Fruit fly (Drosophila melanogaster) whole organism, prepupa: ENCODE measurements around the gene CG43915.
A peak's percentile ranks its signal among the peaks of the same experiment; 100 is the strongest.

Experiments used
- CG10631 ChIP-seq: fragments of 200-800 bp; sonication (Bioruptor generic); optimal IDR thresholded peaks from 2 replicates; lab custom pipeline; 2016; ENCODE audit warnings: missing biosample characterization, missing genetic modification characterization
- CG10669 ChIP-seq: fragments of 200-800 bp; sonication (Bioruptor generic); optimal IDR thresholded peaks from 3 replicates; lab custom pipeline; 2018; ENCODE audit warnings: missing biosample characterization, mild to moderate bottlenecking, missing genetic modification characterization, moderate library complexity
- CG11294 ChIP-seq: fragments of 200-800 bp; sonication (Bioruptor generic); IDR thresholded peaks from 2 replicates; pipeline ENCODE4 v1.3.6; 2022; ENCODE audit warnings: missing biosample characterization, missing genetic modification characterization
- CG11762 ChIP-seq: fragments of 200-800 bp; sonication (Bioruptor generic); optimal IDR thresholded peaks from 3 replicates; lab custom pipeline; 2016; ENCODE audit warnings: missing biosample characterization, missing genetic modification characterization; ENCODE audit not compliant: insufficient read depth
- CG11902 ChIP-seq: fragments of 200-800 bp; sonication (Bioruptor generic); optimal IDR thresholded peaks from 3 replicates; lab custom pipeline; 2016; ENCODE audit warnings: missing biosample characterization, missing genetic modification characterization
- CG15336 ChIP-seq: fragments of 200-800 bp; sonication (Bioruptor generic); IDR thresholded peaks from 2 replicates; pipeline ENCODE4 v1.3.6; 2022; ENCODE audit warnings: missing biosample characterization, missing genetic modification characterization
- CG1621 ChIP-seq: fragments of 200-800 bp; sonication (Bioruptor generic); optimal IDR thresholded peaks from 3 replicates; lab custom pipeline; 2018; ENCODE audit warnings: missing biosample characterization, mild to moderate bottlenecking, missing genetic modification characterization
- CG16779 ChIP-seq: fragments of 200-800 bp; sonication (Bioruptor generic); optimal IDR thresholded peaks from 3 replicates; lab custom pipeline; 2017; ENCODE audit warnings: missing biosample characterization, mild to moderate bottlenecking, missing genetic modification characterization
- CG3032 ChIP-seq: fragments of 200-800 bp; optimal IDR thresholded peaks from 2 replicates; lab custom pipeline; 2019; ENCODE audit warnings: missing biosample characterization, mild to moderate bottlenecking, missing genetic modification characterization, moderate library complexity
- CG31627 ChIP-seq: fragments of 200-800 bp; sonication (Bioruptor generic); optimal IDR thresholded peaks from 3 replicates; lab custom pipeline; 2016; ENCODE audit warnings: missing biosample characterization, missing genetic modification characterization
- CG32006 ChIP-seq: fragments of 200-800 bp; sonication (Bioruptor generic); optimal IDR thresholded peaks from 3 replicates; lab custom pipeline; 2017; ENCODE audit warnings: missing biosample characterization, mild to moderate bottlenecking, missing genetic modification characterization
- CG3919 ChIP-seq: fragments of 200-800 bp; sonication (Bioruptor generic); optimal IDR thresholded peaks from 3 replicates; lab custom pipeline; 2016; ENCODE audit warnings: missing biosample characterization, missing genetic modification characterization
- CG4318 ChIP-seq: fragments of 200-800 bp; sonication (Bioruptor generic); optimal IDR thresholded peaks from 3 replicates; lab custom pipeline; 2017; ENCODE audit warnings: missing biosample characterization, mild to moderate bottlenecking, missing genetic modification characterization
- CG6163 ChIP-seq: fragments of 200-800 bp; sonication (Bioruptor generic); IDR thresholded peaks from 3 replicates; pipeline ENCODE4 v1.3.6; 2022; ENCODE audit warnings: missing biosample characterization, missing genetic modification characterization
- CG6276 ChIP-seq: fragments of 200-800 bp; sonication (Bioruptor generic); optimal IDR thresholded peaks from 2 replicates; lab custom pipeline; 2017; ENCODE audit warnings: missing biosample characterization, mild to moderate bottlenecking, missing genetic modification characterization
- CG6792 ChIP-seq: fragments of 200-800 bp; sonication (Bioruptor generic); optimal IDR thresholded peaks from 3 replicates; lab custom pipeline; 2016; ENCODE audit warnings: missing biosample characterization, missing genetic modification characterization
- CG6808 ChIP-seq: fragments of 200-800 bp; sonication (Bioruptor generic); optimal IDR thresholded peaks from 3 replicates; lab custom pipeline; 2017; ENCODE audit warnings: missing biosample characterization, missing genetic modification characterization, mild to moderate bottlenecking, moderate library complexity, missing genetic modification reagents
- CG7368 ChIP-seq: fragments of 200-800 bp; sonication (Bioruptor generic); optimal IDR thresholded peaks from 3 replicates; lab custom pipeline; 2016; ENCODE audit warnings: missing biosample characterization, missing genetic modification characterization
- CG8119 ChIP-seq: fragments of 200-800 bp; sonication (Bioruptor generic); IDR thresholded peaks from 3 replicates; pipeline ENCODE4 v1.3.6; 2022; ENCODE audit warnings: missing biosample characterization, missing genetic modification characterization
- CG8319 ChIP-seq: fragments of 200-800 bp; sonication (Bioruptor generic); optimal IDR thresholded peaks from 3 replicates; lab custom pipeline; 2016; ENCODE audit warnings: missing biosample characterization, missing genetic modification characterization
- Eip75B ChIP-seq: fragments of 200-800 bp; sonication (Bioruptor generic); optimal IDR thresholded peaks from 3 replicates; lab custom pipeline; 2016; ENCODE audit warnings: missing biosample characterization, missing genetic modification characterization
- Eip78C ChIP-seq: fragments of 200-800 bp; sonication (Bioruptor generic); peaks from one replicate; lab custom pipeline; 2016; ENCODE audit warnings: missing biosample characterization, missing genetic modification characterization
- Eip93F ChIP-seq: fragments of 200-800 bp; sonication (Bioruptor generic); optimal IDR thresholded peaks from 2 replicates; lab custom pipeline; 2016; ENCODE audit warnings: missing biosample characterization, mild to moderate bottlenecking, missing genetic modification characterization
- Ets21C ChIP-seq: fragments of 200-800 bp; sonication (Bioruptor generic); optimal IDR thresholded peaks from 3 replicates; lab custom pipeline; 2016; ENCODE audit warnings: missing biosample characterization, missing genetic modification characterization
- Ets96B ChIP-seq: fragments of 200-800 bp; optimal IDR thresholded peaks from 2 replicates; lab custom pipeline; 2019; ENCODE audit warnings: missing biosample characterization, mild to moderate bottlenecking, missing genetic modification characterization, moderate library complexity
- Gug ChIP-seq: fragments of 200-800 bp; sonication (Bioruptor generic); IDR thresholded peaks from 2 replicates; pipeline ENCODE4 v1.3.6; 2022; ENCODE audit warnings: missing biosample characterization, missing genetic modification characterization
- Hr38 ChIP-seq: sonication (Bioruptor generic); optimal IDR thresholded peaks from 2 replicates; lab custom pipeline; 2016; ENCODE audit warnings: missing biosample characterization, missing genetic modification characterization
- Hr39 ChIP-seq: fragments of 200-800 bp; sonication (Bioruptor generic); optimal IDR thresholded peaks from 2 replicates; lab custom pipeline; 2016; ENCODE audit warnings: missing biosample characterization, missing genetic modification characterization
- Lpt ChIP-seq: fragments of 200-800 bp; sonication (Bioruptor generic); optimal IDR thresholded peaks from 3 replicates; lab custom pipeline; 2016; ENCODE audit warnings: missing biosample characterization, missing genetic modification characterization
- Met ChIP-seq: fragments of 200-800 bp; sonication (Bioruptor generic); optimal IDR thresholded peaks from 3 replicates; lab custom pipeline; 2016; ENCODE audit warnings: missing biosample characterization, missing genetic modification characterization
- OdsH ChIP-seq: fragments of 200-800 bp; sonication (Bioruptor generic); optimal IDR thresholded peaks from 3 replicates; lab custom pipeline; 2016; ENCODE audit warnings: missing biosample characterization, missing genetic modification characterization
- Smox ChIP-seq: fragments of 200-800 bp; sonication (Bioruptor generic); optimal IDR thresholded peaks from 3 replicates; lab custom pipeline; 2016; ENCODE audit warnings: missing biosample characterization, missing genetic modification characterization
- Sox102F ChIP-seq: fragments of 200-800 bp; sonication (Bioruptor generic); optimal IDR thresholded peaks from 2 replicates; lab custom pipeline; 2016; ENCODE audit warnings: missing biosample characterization, mild to moderate bottlenecking, missing genetic modification characterization
- achi ChIP-seq: fragments of 200-800 bp; sonication (Bioruptor generic); optimal IDR thresholded peaks from 3 replicates; lab custom pipeline; 2016; ENCODE audit warnings: missing biosample characterization, missing genetic modification characterization
- cyc ChIP-seq: fragments of 200-800 bp; sonication (Bioruptor generic); optimal IDR thresholded peaks from 3 replicates; lab custom pipeline; 2016; ENCODE audit warnings: missing biosample characterization, missing genetic modification characterization
- dac ChIP-seq: fragments of 200-800 bp; sonication (Bioruptor generic); optimal IDR thresholded peaks from 2 replicates; lab custom pipeline; 2017; ENCODE audit warnings: missing biosample characterization, mild to moderate bottlenecking, missing genetic modification characterization
- dsx ChIP-seq: fragments of 200-800 bp; optimal IDR thresholded peaks from 3 replicates; lab custom pipeline; 2019; ENCODE audit warnings: missing biosample characterization, mild to moderate bottlenecking, missing genetic modification characterization, moderate library complexity; ENCODE audit not compliant: poor library complexity, severe bottlenecking
- eg ChIP-seq: fragments of 200-800 bp; sonication (Bioruptor generic); IDR thresholded peaks from 3 replicates; pipeline ENCODE4 v1.3.6; 2022; ENCODE audit warnings: missing biosample characterization, missing genetic modification characterization
- esn ChIP-seq: fragments of 200-800 bp; sonication (Bioruptor generic); optimal IDR thresholded peaks from 2 replicates; lab custom pipeline; 2016; ENCODE audit warnings: missing biosample characterization, mild to moderate bottlenecking, missing genetic modification characterization, moderate library complexity
- fd59A ChIP-seq: fragments of 200-800 bp; sonication (Bioruptor generic); optimal IDR thresholded peaks from 2 replicates; lab custom pipeline; 2017; ENCODE audit warnings: missing biosample characterization, mild to moderate bottlenecking, missing genetic modification characterization, missing genetic modification reagents
- fd85E ChIP-seq: fragments of 200-800 bp; sonication (Bioruptor generic); optimal IDR thresholded peaks from 3 replicates; lab custom pipeline; 2016; ENCODE audit warnings: missing biosample characterization, missing genetic modification characterization
- net ChIP-seq: fragments of 200-800 bp; sonication (Bioruptor generic); optimal IDR thresholded peaks from 3 replicates; lab custom pipeline; 2016; ENCODE audit warnings: missing biosample characterization, missing genetic modification characterization
- pdm3 ChIP-seq: fragments of 200-800 bp; sonication (Bioruptor generic); optimal IDR thresholded peaks from 3 replicates; lab custom pipeline; 2016; ENCODE audit warnings: missing biosample characterization, missing genetic modification characterization
- salr ChIP-seq, 2 experiments: fragments of 200-800 bp; sonication (Bioruptor generic); optimal IDR thresholded peaks; 3 replicates each; lab custom pipeline; 2016 to 2018; ENCODE audit warnings: missing biosample characterization in 2 of 2, missing genetic modification characterization in 2 of 2, mild to moderate bottlenecking in 1 of 2
- ss ChIP-seq, 2 experiments: fragments of 200-800 bp; sonication (Bioruptor generic); optimal IDR thresholded peaks; 2 replicates in 1 of 2; 3 replicates in 1 of 2; lab custom pipeline; 2017 to 2018; ENCODE audit warnings: mild to moderate bottlenecking in 2 of 2, missing biosample characterization in 2 of 2, missing genetic modification characterization in 2 of 2, moderate library complexity in 1 of 2
- topi ChIP-seq: fragments of 200-800 bp; sonication (Bioruptor generic); optimal IDR thresholded peaks from 3 replicates; lab custom pipeline; 2016; ENCODE audit warnings: missing biosample characterization, missing genetic modification characterization
- vri ChIP-seq: fragments of 200-800 bp; sonication (Bioruptor generic); optimal IDR thresholded peaks from 3 replicates; lab custom pipeline; 2016; ENCODE audit warnings: missing biosample characterization, mild to moderate bottlenecking, missing genetic modification characterization

Gene CG43915

dm6 chr3L:4014349-4014748 lies 41.6 kb downstream of the CG43915 start (continued):
- TF ChIP-seq CG8119 (GFP tag; lab: Robert Waterston, UW) = 0 out of 3 replicates have a peak, but pooled peaks have one; percentile 29
- TF ChIP-seq CG6276 (GFP tag; lab: Kevin White, UChicago) = peak; percentile 6
- TF ChIP-seq CG31627 (GFP tag; lab: Kevin White, UChicago) = no peak
- peak; percentile 13 for TF ChIP-seq achi (GFP tag; lab: Kevin White, UChicago)
- TF ChIP-seq Lpt (GFP tag; lab: Kevin White, UChicago) = no peak
- TF ChIP-seq CG6808 (GFP tag; lab: Kevin White, UChicago) = no peak
- peak; percentile 3 for TF ChIP-seq pdm3 (GFP tag; lab: Kevin White, UChicago)
- TF ChIP-seq CG6792 (GFP tag; lab: Kevin White, UChicago) = no peak
- peak; percentile 2 for TF ChIP-seq cyc (GFP tag; lab: Kevin White, UChicago)
- TF ChIP-seq Ets96B (tag; lab: Kevin White, UChicago) = peak; percentile 33
- no peak for TF ChIP-seq fd59A (GFP tag; lab: Kevin White, UChicago)
- no peak for TF ChIP-seq esn (GFP tag; lab: Kevin White, UChicago)
- TF ChIP-seq dsx (GFP tag; lab: Kevin White, UChicago) = no peak
- peak; percentile 60; the same call in 2 of the 3 replicates for TF ChIP-seq CG6163
- TF ChIP-seq CG16779 (tag; lab: Kevin White, UChicago) = no peak
- TF ChIP-seq ss (GFP tag; optimal IDR thresholded peaks at IDR 0.05; lab: Kevin White, UChicago) = no peak
- no peak for TF ChIP-seq CG1621 (tag; lab: Kevin White, UChicago)
- TF ChIP-seq CG3032 (tag; lab: Kevin White, UChicago) = peak; percentile 32
- peak; percentile 39 for TF ChIP-seq CG32006
- peak in 1 of 2 experiments; percentile 3 for TF ChIP-seq salr (GFP tag; optimal IDR thresholded peaks at IDR 0.05; lab: Kevin White, UChicago)
- no peak for TF ChIP-seq CG11902 (GFP tag; lab: Kevin White, UChicago)

- TF ChIP-seq CG8319 (GFP tag; lab: Kevin White, UChicago) = no peak
- no peak for TF ChIP-seq Ets21C (GFP tag; lab: Kevin White, UChicago)
- TF ChIP-seq eg (GFP tag; lab: Robert Waterston, UW) = peak; percentile 61; the same call in 2 of the 3 replicates
- TF ChIP-seq CG11902 (GFP tag; lab: Kevin White, UChicago) = no peak
- TF ChIP-seq topi (GFP tag; lab: Kevin White, UChicago) = no peak
- peak; percentile 38 for TF ChIP-seq CG32006
- TF ChIP-seq CG6792 (GFP tag; lab: Kevin White, UChicago) = no peak
- peak; percentile 27; the same call in 1 of the 2 replicates for TF ChIP-seq Gug (GFP tag; lab: Robert Waterston, UW)
- no peak for TF ChIP-seq Met (GFP tag; lab: Kevin White, UChicago)
- TF ChIP-seq CG10669 (GFP tag; lab: Kevin White, UChicago) = peak; percentile 24
- no peak for TF ChIP-seq Sox102F
- TF ChIP-seq Hr38 (GFP tag; lab: Kevin White, UChicago) = no peak
- peak; percentile 70 for TF ChIP-seq Eip78C (GFP tag; lab: Kevin White, UChicago)
- TF ChIP-seq Eip75B (GFP tag; lab: Kevin White, UChicago) = no peak
- TF ChIP-seq OdsH (GFP tag; lab: Kevin White, UChicago) = peak; percentile 24
- TF ChIP-seq fd59A (GFP tag; lab: Kevin White, UChicago) = peak; percentile 15
- TF ChIP-seq Hr39 (GFP tag; lab: Kevin White, UChicago) = peak; percentile 23
- TF ChIP-seq CG8119 (GFP tag; lab: Robert Waterston, UW) = peak; percentile 59; the same call in 2 of the 3 replicates
- TF ChIP-seq CG6276 (GFP tag; lab: Kevin White, UChicago) = no peak
- TF ChIP-seq achi (GFP tag; lab: Kevin White, UChicago) = peak; percentile 15
- peak; percentile 55 for TF ChIP-seq CG3919 (GFP tag; lab: Kevin White, UChicago)
- TF ChIP-seq vri = no peak
- no peak for TF ChIP-seq CG7368 (GFP tag; lab: Kevin White, UChicago)
- no peak for TF ChIP-seq net (GFP tag; lab: Kevin White, UChicago)
- peak; percentile 17 for TF ChIP-seq CG10631 (GFP tag; lab: Kevin White, UChicago)
- peak; percentile 11 for TF ChIP-seq CG31627 (GFP tag; lab: Kevin White, UChicago)
- TF ChIP-seq CG15336 (GFP tag; lab: Robert Waterston, UW) = peak; percentile 40
- TF ChIP-seq Lpt (GFP tag; lab: Kevin White, UChicago) = no peak
- TF ChIP-seq dsx (GFP tag; lab: Kevin White, UChicago) = no peak
- no peak for TF ChIP-seq CG11294 (GFP tag; lab: Robert Waterston, UW)
- peak; percentile 68; the same call in 2 of the 3 replicates for TF ChIP-seq CG6163
- no peak for TF ChIP-seq dac
- no peak for TF ChIP-seq Eip93F (GFP tag; lab: Kevin White, UChicago)
- no peak for TF ChIP-seq cyc (GFP tag; lab: Kevin White, UChicago)
- TF ChIP-seq ss (GFP tag; optimal IDR thresholded peaks at IDR 0.05; lab: Kevin White, UChicago) = no peak
- TF ChIP-seq CG4318 (GFP tag; lab: Kevin White, UChicago) = peak; percentile 12
- no peak for TF ChIP-seq fd85E (GFP tag; lab: Kevin White, UChicago)
- TF ChIP-seq CG11762 = no peak
- TF ChIP-seq CG3032 (tag; lab: Kevin White, UChicago) = peak; percentile 16
- peak; percentile 11 for TF ChIP-seq pdm3 (GFP tag; lab: Kevin White, UChicago)
- TF ChIP-seq Smox (GFP tag; lab: Kevin White, UChicago) = no peak
These were observed 44.1 kb downstream of the CG43915 start for dm6 chr3L:4016754-4017153.
